Fruit fly (Drosophila melanogaster) whole organism, larva: ENCODE results near the gene Wdr59.

ENCODE experiments used
- noc ChIP-seq: fragments of 200-800 bp; sonication (Bioruptor generic); optimal IDR thresholded peaks from 3 replicates; lab custom pipeline; 2019; ENCODE audit warnings: missing biosample characterization, mild to moderate bottlenecking, missing genetic modification characterization, moderate library complexity

Gene Wdr59

dm6 chr2L:11091111-11091510 is at the start of gene Wdr59:
Gene Wdr59 (plus strand): TSS chr2L:11091444.
- TF ChIP-seq noc (tag; lab: Kevin White, UChicago), result no peak

dm6 chr2L:11041785-11042184 is 49.5 kb upstream of the Wdr59 start:
- TF ChIP-seq noc (tag; lab: Kevin White, UChicago), result no peak

dm6 chr2L:11044678-11045466 is 46.4 kb upstream of the Wdr59 start:
- peak; percentile 68 for TF ChIP-seq noc (tag; lab: Kevin White, UChicago)

dm6 chr2L:11045467-11045914 is 45.8 kb upstream of the Wdr59 start:
- no peak for TF ChIP-seq noc (tag; lab: Kevin White, UChicago)

dm6 chr2L:11046051-11046450 is 45.2 kb upstream of the Wdr59 start:
- TF ChIP-seq noc (tag; lab: Kevin White, UChicago), result no peak

dm6 chr2L:11048307-11048706 is 42.9 kb upstream of the Wdr59 start:
- TF ChIP-seq noc (tag; lab: Kevin White, UChicago), result no peak

- TF ChIP-seq noc (tag; lab: Kevin White, UChicago), result no peak
Observed at dm6 chr2L:11049723-11050122, 41.5 kb upstream of the Wdr59 start.

- no peak for TF ChIP-seq noc (tag; lab: Kevin White, UChicago)
Observed at dm6 chr2L:11051644-11052492, 39.4 kb upstream of the Wdr59 start.

dm6 chr2L:11052493-11052788 is 38.8 kb upstream of the Wdr59 start:
- no peak for TF ChIP-seq noc (tag; lab: Kevin White, UChicago)

- TF ChIP-seq noc (tag; lab: Kevin White, UChicago), result no peak
Observed at dm6 chr2L:11053018-11053807, 38.0 kb upstream of the Wdr59 start.

dm6 chr2L:11056791-11057332 is 34.4 kb upstream of the Wdr59 start:
- no peak for TF ChIP-seq noc (tag; lab: Kevin White, UChicago)

dm6 chr2L:11057333-11058110 is 33.7 kb upstream of the Wdr59 start:
- peak; percentile 89 for TF ChIP-seq noc (tag; lab: Kevin White, UChicago)

dm6 chr2L:11058111-11058665 is 33.1 kb upstream of the Wdr59 start:
- TF ChIP-seq noc (tag; lab: Kevin White, UChicago), result no peak

- no peak for TF ChIP-seq noc (tag; lab: Kevin White, UChicago)
Observed at dm6 chr2L:11059206-11059605, 32.0 kb upstream of the Wdr59 start.
